Worm (Caenorhabditis elegans) whole organism, L2 larva: ENCODE measurements around the gene acs-2.

ENCODE experiments used
- C34F6.9 ChIP-seq: fragments of 150-350 bp; optimal IDR thresholded peaks from 2 replicates; lab custom pipeline; 2014; ENCODE audit warnings: missing biosample characterization, missing genetic modification characterization
- F13H6.1 ChIP-seq: sonication (generic microtip); optimal IDR thresholded peaks from 2 replicates; lab custom pipeline; 2016; ENCODE audit warnings: missing genetic modification characterization, missing compliant biosample characterization
- Y55F3AM.14 ChIP-seq: fragments of 200-800 bp; sonication (Bioruptor generic); optimal IDR thresholded peaks from 2 replicates; lab custom pipeline; 2018; ENCODE audit warnings: mild to moderate bottlenecking, missing genetic modification characterization, missing compliant biosample characterization
- ZK546.5 ChIP-seq: sonication (generic microtip); optimal IDR thresholded peaks from 2 replicates; lab custom pipeline; 2017; ENCODE audit warnings: missing biosample characterization, missing genetic modification characterization
- aly-2 ChIP-seq: fragments of 150-350 bp; optimal IDR thresholded peaks from 2 replicates; lab custom pipeline; 2014; ENCODE audit warnings: missing biosample characterization, missing genetic modification characterization
- ama-1 ChIP-seq: fragments of 150-350 bp; optimal IDR thresholded peaks from 2 replicates; lab custom pipeline; 2018; ENCODE audit warnings: inconsistent platforms
- blmp-1 ChIP-seq: sonication (generic microtip); optimal IDR thresholded peaks from 2 replicates; lab custom pipeline; 2017; ENCODE audit warnings: missing genetic modification characterization, mild to moderate bottlenecking, missing compliant biosample characterization, antibody characterized with exemption, moderate library complexity; ENCODE audit not compliant: insufficient read depth
- crh-2 ChIP-seq: sonication (generic microtip); optimal IDR thresholded peaks from 2 replicates; lab custom pipeline; 2017; ENCODE audit warnings: missing biosample characterization, missing genetic modification characterization
- dmd-4 ChIP-seq: sonication (generic microtip); optimal IDR thresholded peaks from 2 replicates; lab custom pipeline; 2017; ENCODE audit warnings: missing biosample characterization, missing genetic modification characterization
- elt-1 ChIP-seq: fragments of 150-350 bp; optimal IDR thresholded peaks from 2 replicates; lab custom pipeline; 2014; ENCODE audit warnings: missing biosample characterization, missing genetic modification characterization
- fos-1 ChIP-seq: fragments of 150-350 bp; optimal IDR thresholded peaks from 2 replicates; lab custom pipeline; 2014; ENCODE audit warnings: missing biosample characterization, missing genetic modification characterization
- gmeb-1 ChIP-seq: fragments of 150-350 bp; optimal IDR thresholded peaks from 2 replicates; lab custom pipeline; 2014; ENCODE audit warnings: missing biosample characterization, missing genetic modification characterization
- lin-11 ChIP-seq: fragments of 150-350 bp; sonication (generic microtip); optimal IDR thresholded peaks from 2 replicates; lab custom pipeline; 2014; ENCODE audit warnings: missing biosample characterization, missing genetic modification characterization, inconsistent platforms, mixed read lengths
- lin-39 ChIP-seq: fragments of 150-350 bp; optimal IDR thresholded peaks from 2 replicates; lab custom pipeline; 2014; ENCODE audit warnings: missing biosample characterization, missing genetic modification reagents, missing genetic modification characterization
- lsy-2 ChIP-seq, 2 experiments: fragments of 150-350 bp in 1 of 2; sonication (generic microtip) in 1 of 2; optimal IDR thresholded peaks; 2 replicates each; lab custom pipeline; 2014 to 2017; ENCODE audit warnings: missing biosample characterization in 2 of 2, missing genetic modification characterization in 2 of 2
- mab-5 ChIP-seq: fragments of 150-350 bp; optimal IDR thresholded peaks from 2 replicates; lab custom pipeline; 2014; ENCODE audit warnings: missing biosample characterization, missing genetic modification characterization
- mdl-1 ChIP-seq, 2 experiments: fragments of 150-350 bp in 1 of 2; sonication (generic microtip) in 1 of 2; optimal IDR thresholded peaks; 2 replicates each; lab custom pipeline; 2017; ENCODE audit warnings: missing biosample characterization in 2 of 2, missing genetic modification characterization in 2 of 2
- nhr-10 ChIP-seq: sonication (generic microtip); optimal IDR thresholded peaks from 2 replicates; lab custom pipeline; 2017; ENCODE audit warnings: missing biosample characterization, missing genetic modification characterization
- nhr-11 ChIP-seq: fragments of 150-350 bp; optimal IDR thresholded peaks from 2 replicates; lab custom pipeline; 2014; ENCODE audit warnings: missing biosample characterization, missing genetic modification characterization
- nhr-12 ChIP-seq: fragments of 150-350 bp; optimal IDR thresholded peaks from 2 replicates; lab custom pipeline; 2014; ENCODE audit warnings: missing biosample characterization, missing genetic modification characterization
- nhr-129 ChIP-seq: fragments of 150-350 bp; optimal IDR thresholded peaks from 2 replicates; lab custom pipeline; 2014; ENCODE audit warnings: missing biosample characterization, missing genetic modification characterization
- nhr-21 ChIP-seq: fragments of 150-350 bp; optimal IDR thresholded peaks from 2 replicates; lab custom pipeline; 2014; ENCODE audit warnings: missing biosample characterization, missing genetic modification characterization
- nhr-23 ChIP-seq: fragments of 150-350 bp; optimal IDR thresholded peaks from 2 replicates; lab custom pipeline; 2014; ENCODE audit warnings: missing biosample characterization, missing genetic modification reagents, missing genetic modification characterization
- nhr-237 ChIP-seq: fragments of 150-350 bp; optimal IDR thresholded peaks from 2 replicates; lab custom pipeline; 2014; ENCODE audit warnings: missing biosample characterization, missing genetic modification characterization
- nhr-25 ChIP-seq: fragments of 150-350 bp; sonication (generic microtip); optimal IDR thresholded peaks from 3 replicates; lab custom pipeline; 2014; ENCODE audit warnings: missing biosample characterization, missing genetic modification characterization
- nhr-6 ChIP-seq: fragments of 150-350 bp; optimal IDR thresholded peaks from 2 replicates; lab custom pipeline; 2014; ENCODE audit warnings: missing biosample characterization, missing genetic modification characterization
- nhr-77 ChIP-seq: fragments of 150-350 bp; optimal IDR thresholded peaks from 2 replicates; lab custom pipeline; 2014; ENCODE audit warnings: missing biosample characterization, missing genetic modification characterization
- peb-1 ChIP-seq: fragments of 150-350 bp; optimal IDR thresholded peaks from 2 replicates; lab custom pipeline; 2014; ENCODE audit warnings: missing biosample characterization, missing genetic modification characterization
- sem-4 ChIP-seq: fragments of 150-350 bp; optimal IDR thresholded peaks from 2 replicates; lab custom pipeline; 2014; ENCODE audit warnings: missing biosample characterization, missing genetic modification reagents, missing genetic modification characterization
- skn-1 ChIP-seq: sonication (generic microtip); optimal IDR thresholded peaks from 2 replicates; lab custom pipeline; 2017; ENCODE audit warnings: missing biosample characterization, missing genetic modification characterization
- sma-3 ChIP-seq: sonication (generic microtip); optimal IDR thresholded peaks from 2 replicates; lab custom pipeline; 2016; ENCODE audit warnings: missing genetic modification reagents, missing genetic modification characterization, missing compliant biosample characterization
- sma-9 ChIP-seq, 2 experiments: fragments of 150-350 bp in 1 of 2; sonication (generic microtip) in 1 of 2; optimal IDR thresholded peaks; 2 replicates each; lab custom pipeline; 2014 to 2016; ENCODE audit warnings: missing genetic modification characterization in 2 of 2, mild to moderate bottlenecking in 1 of 2, missing biosample characterization in 1 of 2, missing compliant biosample characterization in 1 of 2, missing genetic modification reagents in 1 of 2, moderate library complexity in 1 of 2
- snpc-4 ChIP-seq: fragments of 150-350 bp; optimal IDR thresholded peaks from 2 replicates; lab custom pipeline; 2014; ENCODE audit warnings: missing biosample characterization, missing genetic modification characterization
- unc-39 ChIP-seq: fragments of 150-350 bp; optimal IDR thresholded peaks from 2 replicates; lab custom pipeline; 2014; ENCODE audit warnings: missing biosample characterization, missing genetic modification characterization
- unc-55 ChIP-seq: fragments of 150-350 bp; sonication (generic microtip); optimal IDR thresholded peaks from 3 replicates; lab custom pipeline; 2014; ENCODE audit warnings: missing biosample characterization, missing genetic modification reagents, missing genetic modification characterization
- unc-62 ChIP-seq: fragments of 150-350 bp; optimal IDR thresholded peaks from 2 replicates; lab custom pipeline; 2014; ENCODE audit warnings: missing biosample characterization, missing genetic modification reagents, missing genetic modification characterization
- ztf-11 ChIP-seq: sonication (generic microtip); optimal IDR thresholded peaks from 2 replicates; lab custom pipeline; 2017; ENCODE audit warnings: missing biosample characterization, missing genetic modification characterization
- ztf-4 ChIP-seq: fragments of 150-350 bp; optimal IDR thresholded peaks from 2 replicates; lab custom pipeline; 2014; ENCODE audit warnings: missing biosample characterization, missing genetic modification characterization

The acs-2 gene

DNA sequence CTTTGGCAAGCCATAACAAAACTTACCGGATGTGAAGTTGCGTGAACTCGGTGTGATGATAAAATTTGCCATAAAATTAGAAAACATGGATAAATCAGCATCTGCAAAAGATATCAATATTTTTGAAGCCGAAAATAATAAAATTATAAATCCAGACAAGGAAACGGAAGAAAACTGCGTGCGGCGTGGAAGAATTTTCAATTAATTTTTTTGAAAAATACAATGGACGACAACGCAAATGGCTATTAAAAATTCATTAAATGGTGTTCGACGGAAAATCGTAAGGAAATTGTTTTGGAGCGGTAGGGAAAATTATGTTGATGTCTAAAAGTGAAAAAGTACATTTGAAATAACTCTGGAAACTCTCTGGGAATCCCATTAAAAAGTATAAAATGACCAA lies 8.1 kb upstream of the acs-2 start, which contains the start of gene acr-18:
Gene acr-18, minus strand, starts transcription at position 101 of the 400 bp plus-strand sequence.
- TF ChIP-seq Y55F3AM.14 (GFP tag; lab: Kevin White, UChicago) (no peak), ztf-11 (no peak), skn-1 (tag; lab: Kevin White, UChicago) (no peak), ztf-4 (no peak), sma-9 (GFP tag; optimal IDR thresholded peaks at IDR 0.05; lab: Kevin White, UChicago) (no peak), sma-9 (tag; optimal IDR thresholded peaks at IDR 0.05; lab: Kevin White, UChicago) (no peak), unc-62 (GFP tag; lab: Kevin White, UChicago) (no peak), F13H6.1 (tag; lab: Kevin White, UChicago) (no peak), dmd-4 (tag; lab: Kevin White, UChicago) (no peak), nhr-11 (no peak), unc-39 (no peak), nhr-237 (no peak)
- TF ChIP-seq, all 48 proteins: peak for 0

ce11 chrV:15559729-15560128 lies 7.5 kb upstream of the acs-2 start:
- TF ChIP-seq nhr-11 (no peak), lsy-2 (tag; optimal IDR thresholded peaks at IDR 0.05; lab: Kevin White, UChicago) (no peak), nhr-129 (tag; lab: Kevin White, UChicago) (no peak), elt-1 (tag; lab: Kevin White, UChicago) (no peak), gmeb-1 (no peak), F13H6.1 (tag; lab: Kevin White, UChicago) (no peak), aly-2 (tag; lab: Kevin White, UChicago) (no peak), nhr-12 (no peak)

ce11 chrV:15562541-15562940 lies 4.7 kb upstream of the acs-2 start:
- no peak for TF ChIP-seq lin-39 (tag; lab: Kevin White, UChicago)
- no peak for TF ChIP-seq fos-1 (tag; lab: Kevin White, UChicago)
- TF ChIP-seq peb-1 (tag; lab: Kevin White, UChicago): no peak
- TF ChIP-seq ZK546.5 (tag; lab: Kevin White, UChicago): no peak
- TF ChIP-seq unc-55 (GFP tag; lab: Kevin White, UChicago): no peak
- TF ChIP-seq snpc-4 (tag; lab: Kevin White, UChicago): no peak
- no peak for TF ChIP-seq lin-11
- TF ChIP-seq nhr-23: no peak
- TF ChIP-seq blmp-1 (tag; lab: Kevin White, UChicago): no peak
- TF ChIP-seq Y55F3AM.14 (GFP tag; lab: Kevin White, UChicago): no peak
- TF ChIP-seq sma-3 (GFP tag; lab: Kevin White, UChicago): no peak
- no peak for TF ChIP-seq sem-4
- no peak for TF ChIP-seq nhr-12
- TF ChIP-seq nhr-21 (tag; lab: Kevin White, UChicago): no peak
- no peak for TF ChIP-seq gmeb-1
- no peak for TF ChIP-seq unc-39
- TF ChIP-seq nhr-129 (tag; lab: Kevin White, UChicago): no peak
- no peak for TF ChIP-seq ama-1
- TF ChIP-seq nhr-10 (tag; lab: Kevin White, UChicago): no peak
- TF ChIP-seq, all 48 proteins: peak for 0

- no peak for TF ChIP-seq nhr-12
- no peak for TF ChIP-seq sma-3 (GFP tag; lab: Kevin White, UChicago)
- no peak for TF ChIP-seq elt-1 (tag; lab: Kevin White, UChicago)
- no peak for TF ChIP-seq sma-9 (GFP tag; optimal IDR thresholded peaks at IDR 0.05; lab: Kevin White, UChicago)
- no peak for TF ChIP-seq sma-9 (tag; optimal IDR thresholded peaks at IDR 0.05; lab: Kevin White, UChicago)
- no peak for TF ChIP-seq dmd-4 (tag; lab: Kevin White, UChicago)
- TF ChIP-seq nhr-10 (tag; lab: Kevin White, UChicago): no peak
- TF ChIP-seq nhr-6 (tag; lab: Kevin White, UChicago): no peak
- no peak for TF ChIP-seq nhr-77
- TF ChIP-seq nhr-23: no peak
- no peak for TF ChIP-seq F13H6.1 (tag; lab: Kevin White, UChicago)
- no peak for TF ChIP-seq nhr-129 (tag; lab: Kevin White, UChicago)
- no peak for TF ChIP-seq C34F6.9
- TF ChIP-seq mdl-1 (tag; optimal IDR thresholded peaks at IDR 0.05; lab: Kevin White, UChicago): no peak
- no peak for TF ChIP-seq lin-39 (tag; lab: Kevin White, UChicago)
- no peak for TF ChIP-seq crh-2 (tag; lab: Kevin White, UChicago)
- TF ChIP-seq nhr-21 (tag; lab: Kevin White, UChicago): no peak
- no peak for TF ChIP-seq nhr-25
- TF ChIP-seq mab-5 (tag; lab: Kevin White, UChicago): no peak
- no peak for TF ChIP-seq fos-1 (tag; lab: Kevin White, UChicago)
These were observed 3.7 kb upstream of the acs-2 start for ce11 chrV:15563477-15563876.
